Worm (Caenorhabditis elegans) whole organism, young adult: ENCODE data around the gene pfn-3.

ENCODE experiments used
- B0035.1 ChIP-seq: sonication (generic microtip); optimal IDR thresholded peaks from 2 replicates; lab custom pipeline; 2016; ENCODE audit warnings: missing genetic modification characterization, mild to moderate bottlenecking, missing compliant biosample characterization, missing genotype, missing genetic modification reagents
- B0261.1 ChIP-seq: sonication (generic microtip); optimal IDR thresholded peaks from 2 replicates; lab custom pipeline; 2016; ENCODE audit warnings: mild to moderate bottlenecking, missing genetic modification characterization, moderate library complexity, missing compliant biosample characterization
- D2030.7 ChIP-seq: fragments of 200-800 bp; sonication (Bioruptor generic); IDR thresholded peaks from 2 replicates; pipeline ENCODE4 v1.3.6; 2022; ENCODE audit warnings: missing genetic modification reagents, missing genetic modification characterization, missing compliant biosample characterization
- F23B12.7 ChIP-seq: sonication (generic microtip); optimal IDR thresholded peaks from 2 replicates; lab custom pipeline; 2017; ENCODE audit warnings: missing genetic modification characterization, mild to moderate bottlenecking, missing compliant biosample characterization, antibody characterized with exemption, moderate library complexity; ENCODE audit not compliant: insufficient read depth
- F33H1.4 ChIP-seq: fragments of 200-800 bp; sonication (Bioruptor generic); IDR thresholded peaks from 2 replicates; pipeline ENCODE4 v1.3.6; 2022; ENCODE audit warnings: missing genetic modification reagents, missing genetic modification characterization, missing compliant biosample characterization
- F55B11.4 ChIP-seq: sonication (generic microtip); optimal IDR thresholded peaks from 2 replicates; lab custom pipeline; 2016; ENCODE audit warnings: missing compliant biosample characterization, missing genetic modification characterization, borderline replicate concordance; ENCODE audit not compliant: insufficient read depth
- T26A5.8 ChIP-seq: sonication (generic microtip); optimal IDR thresholded peaks from 2 replicates; lab custom pipeline; 2016; ENCODE audit warnings: missing genetic modification characterization, missing compliant biosample characterization
- Y56A3A.18 ChIP-seq: fragments of 200-800 bp; sonication (Bioruptor generic); IDR thresholded peaks from 2 replicates; pipeline ENCODE4 v1.3.6; 2022; ENCODE audit warnings: missing genetic modification reagents, missing genetic modification characterization, missing compliant biosample characterization
- akir-1 ChIP-seq: fragments of 200-800 bp; sonication (Bioruptor generic); optimal IDR thresholded peaks from 2 replicates; lab custom pipeline; 2018; ENCODE audit warnings: mild to moderate bottlenecking, missing genetic modification characterization, moderate library complexity, missing compliant biosample characterization
- aptf-3 ChIP-seq: fragments of 200-800 bp; sonication (Bioruptor generic); IDR thresholded peaks from 2 replicates; pipeline ENCODE4 v1.3.6; 2022; ENCODE audit warnings: missing genetic modification characterization, missing compliant biosample characterization
- atf-7 ChIP-seq: sonication (generic microtip); optimal IDR thresholded peaks from 2 replicates; lab custom pipeline; 2017; ENCODE audit warnings: mild to moderate bottlenecking, missing genetic modification characterization, missing compliant biosample characterization
- athp-1 ChIP-seq: sonication (generic microtip); optimal IDR thresholded peaks from 2 replicates; lab custom pipeline; 2017; ENCODE audit warnings: mild to moderate bottlenecking, missing genetic modification characterization, missing compliant biosample characterization
- attf-3 ChIP-seq: fragments of 200-800 bp; sonication (Bioruptor generic); conservative IDR thresholded peaks from 2 replicates; pipeline ENCODE4 v1.3.6; 2022; ENCODE audit warnings: missing genetic modification reagents, missing genetic modification characterization, missing compliant biosample characterization
- ceh-100 ChIP-seq: fragments of 200-800 bp; sonication (Bioruptor generic); IDR thresholded peaks from 2 replicates; pipeline ENCODE4 v1.3.6; 2022; ENCODE audit warnings: missing genetic modification reagents, missing genetic modification characterization, missing compliant biosample characterization
- ceh-58 ChIP-seq: fragments of 200-800 bp; sonication (Bioruptor generic); IDR thresholded peaks from 2 replicates; pipeline ENCODE4 v1.3.6; 2022; ENCODE audit warnings: missing genetic modification characterization, missing compliant biosample characterization
- ceh-91 ChIP-seq: fragments of 200-800 bp; sonication (Bioruptor generic); IDR thresholded peaks from 2 replicates; pipeline ENCODE4 v1.3.6; 2022; ENCODE audit warnings: missing genetic modification reagents, missing genetic modification characterization, missing compliant biosample characterization
- egl-44 ChIP-seq: fragments of 200-800 bp; sonication (Bioruptor generic); IDR thresholded peaks from 2 replicates; pipeline ENCODE4 v1.3.6; 2022; ENCODE audit warnings: missing genetic modification reagents, missing genetic modification characterization, missing compliant biosample characterization
- madf-10 ChIP-seq: sonication (generic microtip); optimal IDR thresholded peaks from 2 replicates; lab custom pipeline; 2016; ENCODE audit warnings: mild to moderate bottlenecking, missing genetic modification characterization, missing compliant biosample characterization
- mcd-1 ChIP-seq: fragments of 200-800 bp; sonication (Bioruptor generic); IDR thresholded peaks from 2 replicates; pipeline ENCODE4 v1.3.6; 2022; ENCODE audit warnings: missing genetic modification reagents, missing genetic modification characterization, missing compliant biosample characterization
- mes-4 ChIP-seq: sonication (generic microtip); optimal IDR thresholded peaks from 2 replicates; lab custom pipeline; 2016; ENCODE audit warnings: missing genotype, missing genetic modification characterization, missing compliant biosample characterization
- mxl-1 ChIP-seq: sonication (generic microtip); optimal IDR thresholded peaks from 2 replicates; lab custom pipeline; 2016; ENCODE audit warnings: missing genetic modification characterization, missing compliant biosample characterization
- nhr-27 ChIP-seq: fragments of 200-800 bp; sonication (Bioruptor generic); optimal IDR thresholded peaks from 2 replicates; lab custom pipeline; 2018; ENCODE audit warnings: mild to moderate bottlenecking, missing genetic modification characterization, moderate library complexity, missing compliant biosample characterization
- rec-8 ChIP-seq, 2 experiments: sonication (generic microtip); optimal IDR thresholded peaks; 2 replicates each; lab custom pipeline; 2016; ENCODE audit warnings: mild to moderate bottlenecking in 2 of 2, missing genetic modification characterization in 2 of 2, missing genetic modification reagents in 2 of 2, missing genotype in 2 of 2, missing biosample characterization in 1 of 2, missing compliant biosample characterization in 1 of 2, moderate library complexity in 1 of 2
- rpc-1 ChIP-seq, 2 experiments: fragments of 150-350 bp in 1 of 2; sonication (generic microtip) in 1 of 2; optimal IDR thresholded peaks; 2 replicates each; lab custom pipeline; 2014 to 2018; ENCODE audit warnings: missing biosample characterization in 1 of 2, missing genetic modification characterization in 1 of 2, missing genetic modification reagents in 1 of 2, missing genotype in 1 of 2
- sea-2 ChIP-seq: fragments of 200-800 bp; sonication (Bioruptor generic); IDR thresholded peaks from 2 replicates; pipeline ENCODE4 v1.3.6; 2022; ENCODE audit warnings: missing genetic modification characterization, missing compliant biosample characterization
- snpc-1.1 ChIP-seq: sonication (generic microtip); optimal IDR thresholded peaks from 2 replicates; lab custom pipeline; 2017; ENCODE audit warnings: missing genetic modification characterization, mild to moderate bottlenecking, missing compliant biosample characterization, antibody characterized with exemption, moderate library complexity, missing genotype, missing genetic modification reagents; ENCODE audit not compliant: insufficient read depth
- snpc-1.3 ChIP-seq: sonication (generic microtip); optimal IDR thresholded peaks from 2 replicates; lab custom pipeline; 2017; ENCODE audit warnings: missing genetic modification characterization, mild to moderate bottlenecking, missing compliant biosample characterization, antibody characterized with exemption, moderate library complexity, missing genotype, missing genetic modification reagents; ENCODE audit not compliant: insufficient read depth
- sptf-2 ChIP-seq: fragments of 200-800 bp; sonication (Bioruptor generic); optimal IDR thresholded peaks from 2 replicates; lab custom pipeline; 2018; ENCODE audit warnings: mild to moderate bottlenecking, missing genetic modification characterization, missing compliant biosample characterization
- tbx-9 ChIP-seq: sonication (generic microtip); optimal IDR thresholded peaks from 2 replicates; lab custom pipeline; 2016; ENCODE audit warnings: borderline replicate concordance, missing genetic modification characterization, inconsistent platforms, missing compliant biosample characterization
- tlf-1 ChIP-seq: fragments of 200-800 bp; sonication (Bioruptor generic); optimal IDR thresholded peaks from 2 replicates; lab custom pipeline; 2018; ENCODE audit warnings: mild to moderate bottlenecking, missing genetic modification characterization, missing compliant biosample characterization
- zim-3 ChIP-seq: sonication (generic microtip); optimal IDR thresholded peaks from 2 replicates; lab custom pipeline; 2017; ENCODE audit warnings: mild to moderate bottlenecking, missing genetic modification characterization, moderate library complexity, missing compliant biosample characterization

The pfn-3 gene

ce11 chrX:1117252-1117651 is 36.8 kb upstream of the pfn-3 start (continued):
- TF ChIP-seq tbx-9, result no peak

- TF ChIP-seq mcd-1, result no peak
- TF ChIP-seq attf-3 (GFP tag; lab: Robert Waterston, UW), result no peak
- TF ChIP-seq mxl-1 (tag; lab: Kevin White, UChicago), result no peak
- no peak for TF ChIP-seq ceh-91 (GFP tag; lab: Robert Waterston, UW)
- TF ChIP-seq F23B12.7 (tag; lab: Kevin White, UChicago), result no peak
- TF ChIP-seq, all 124 proteins: peak for 0
Observed at ce11 chrX:1115207-1115606, 34.8 kb upstream of the pfn-3 start.

ce11 chrX:1111603-1112002 is 31.2 kb upstream of the pfn-3 start, which contains the start of gene C05D9.3:
TSS of gene C05D9.3 (plus strand) at chrX:1111903.
- TF ChIP-seq B0261.1 (tag; lab: Kevin White, UChicago), result no peak

- TF ChIP-seq zim-3 (tag; lab: Kevin White, UChicago) (no peak), snpc-1.1 (tag; lab: Kevin White, UChicago) (no peak), F33H1.4 (GFP tag; lab: Robert Waterston, UW) (no peak), ceh-91 (GFP tag; lab: Robert Waterston, UW) (no peak), D2030.7 (no peak), madf-10 (tag; lab: Kevin White, UChicago) (no peak), atf-7 (tag; lab: Kevin White, UChicago) (no peak), B0035.1 (tag; lab: Kevin White, UChicago) (no peak), snpc-1.3 (tag; lab: Kevin White, UChicago) (no peak), mes-4 (no peak), sptf-2 (GFP tag; lab: Kevin White, UChicago) (no peak), mcd-1 (no peak), rec-8 (tag; optimal IDR thresholded peaks at IDR 0.05; lab: Kevin White, UChicago) (no peak), tlf-1 (no peak), aptf-3 (GFP tag; lab: Robert Waterston, UW) (no peak), F55B11.4 (no peak), athp-1 (tag; lab: Kevin White, UChicago) (no peak)
Observed at ce11 chrX:1110723-1111122, 30.3 kb upstream of the pfn-3 start.

ce11 chrX:1108874-1109273 is 28.4 kb upstream of the pfn-3 start:
- TF ChIP-seq rpc-1 (optimal IDR thresholded peaks at IDR 0.05; lab: Kevin White, UChicago) (no peak), rpc-1 (tag; optimal IDR thresholded peaks at IDR 0.05; lab: Kevin White, UChicago) (no peak), akir-1 (no peak), Y56A3A.18 (GFP tag; lab: Robert Waterston, UW) (no peak), B0035.1 (tag; lab: Kevin White, UChicago) (no peak), egl-44 (no peak), nhr-27 (tag; lab: Kevin White, UChicago) (no peak), D2030.7 (no peak), sea-2 (GFP tag; lab: Robert Waterston, UW) (no peak), ceh-58 (GFP tag; lab: Robert Waterston, UW) (no peak), T26A5.8 (tag; lab: Kevin White, UChicago) (no peak), ceh-91 (GFP tag; lab: Robert Waterston, UW) (no peak), ceh-100 (GFP tag; lab: Robert Waterston, UW) (no peak)
